Fruit fly (Drosophila melanogaster): ENCODE results near the gene Remo.
A peak's percentile ranks its signal among the peaks of the same experiment; 100 is the strongest.

Remo gene

DNA sequence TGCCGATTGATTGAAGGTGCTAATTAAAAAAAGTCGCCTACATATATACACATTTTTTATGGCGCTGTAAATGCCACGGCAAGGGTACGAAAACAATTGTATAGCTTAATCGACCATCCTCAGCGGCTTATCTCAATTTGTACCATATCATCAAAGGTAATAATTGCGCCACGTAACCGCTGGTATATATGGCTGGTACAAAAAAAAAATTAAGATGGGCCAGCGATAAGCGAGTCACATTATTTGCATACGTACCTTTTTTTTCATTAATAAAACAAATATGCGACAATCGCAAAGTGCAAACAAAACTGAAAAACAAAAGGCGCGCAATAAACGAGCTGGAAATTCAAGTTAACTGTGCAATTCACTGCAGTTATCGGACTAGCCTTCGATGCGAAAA is 33.4 kb upstream of the Remo start (continued):
- TF ChIP-seq CG34376 (GFP tag; optimal IDR thresholded peaks at IDR 0.05), result peak; percentile 43
- no peak for TF ChIP-seq corto (GFP tag; optimal IDR thresholded peaks at IDR 0.05)
- TF ChIP-seq CG13287 (GFP tag; IDR thresholded peaks at IDR 0.05; ENCODE audit: partially characterized antibody), result no peak
- TF ChIP-seq CG2678 (tag; optimal IDR thresholded peaks at IDR 0.05), result peak; percentile 39
- peak; percentile 20 for TF ChIP-seq grn (GFP tag; optimal IDR thresholded peaks at IDR 0.05)
- no peak for TF ChIP-seq CHES-1-like (GFP tag; optimal IDR thresholded peaks at IDR 0.05)
- TF ChIP-seq Dek (tag; optimal IDR thresholded peaks at IDR 0.05), result no peak
- no peak for TF ChIP-seq hkb (optimal IDR thresholded peaks at IDR 0.05)
- TF ChIP-seq hkb (GFP tag; IDR thresholded peaks at IDR 0.05), result no peak
- no peak for TF ChIP-seq lilli (GFP tag; optimal IDR thresholded peaks at IDR 0.05)
- TF ChIP-seq bowl (GFP tag; IDR thresholded peaks at IDR 0.05), result no peak
- TF ChIP-seq CG11247 (GFP tag; IDR thresholded peaks at IDR 0.05), result no peak
- no peak for TF ChIP-seq tna (GFP tag; IDR thresholded peaks at IDR 0.05; ENCODE audit: partially characterized antibody)
- peak; percentile 81 for TF ChIP-seq exex (tag; optimal IDR thresholded peaks at IDR 0.05)
- no peak for TF ChIP-seq CG10321 (GFP tag; IDR thresholded peaks at IDR 0.05)
- TF ChIP-seq ara (GFP tag; IDR thresholded peaks at IDR 0.05), result no peak
- TF ChIP-seq CG13894 (tag; optimal IDR thresholded peaks at IDR 0.05), result peak; percentile 12
- peak in 1 of 2 experiments; percentile 62 for TF ChIP-seq Pdp1 (GFP tag; optimal IDR thresholded peaks at IDR 0.05)
- peak; percentile 9 for TF ChIP-seq lab (GFP tag; optimal IDR thresholded peaks at IDR 0.05)
- no peak for TF ChIP-seq tap (tag; optimal IDR thresholded peaks at IDR 0.05)
- no peak for TF ChIP-seq CG8281 (tag; optimal IDR thresholded peaks at IDR 0.05)
- TF ChIP-seq CG2712 (tag; optimal IDR thresholded peaks at IDR 0.05), result no peak
- no peak for TF ChIP-seq HLH54F (GFP tag; optimal IDR thresholded peaks at IDR 0.05)
- peak; percentile 51 for TF ChIP-seq lbe (GFP tag; optimal IDR thresholded peaks at IDR 0.05)
- peak; percentile 39 for TF ChIP-seq Vsx1 (GFP tag; optimal IDR thresholded peaks at IDR 0.05)
- TF ChIP-seq mirr (GFP tag; optimal IDR thresholded peaks at IDR 0.05), result peak; percentile 8
- TF ChIP-seq sd (tag; optimal IDR thresholded peaks at IDR 0.05), result peak; percentile 82
- TF ChIP-seq CG7745 (tag; optimal IDR thresholded peaks at IDR 0.05), result no peak
- no peak for TF ChIP-seq gfzf (GFP tag; optimal IDR thresholded peaks at IDR 0.05)
- no peak for TF ChIP-seq CG18599 (GFP tag; optimal IDR thresholded peaks at IDR 0.05)
- peak; percentile 23 for TF ChIP-seq PHDP (tag; optimal IDR thresholded peaks at IDR 0.05)
- TF ChIP-seq CG3281 (GFP tag; optimal IDR thresholded peaks at IDR 0.05), result peak; percentile 20

DNA sequence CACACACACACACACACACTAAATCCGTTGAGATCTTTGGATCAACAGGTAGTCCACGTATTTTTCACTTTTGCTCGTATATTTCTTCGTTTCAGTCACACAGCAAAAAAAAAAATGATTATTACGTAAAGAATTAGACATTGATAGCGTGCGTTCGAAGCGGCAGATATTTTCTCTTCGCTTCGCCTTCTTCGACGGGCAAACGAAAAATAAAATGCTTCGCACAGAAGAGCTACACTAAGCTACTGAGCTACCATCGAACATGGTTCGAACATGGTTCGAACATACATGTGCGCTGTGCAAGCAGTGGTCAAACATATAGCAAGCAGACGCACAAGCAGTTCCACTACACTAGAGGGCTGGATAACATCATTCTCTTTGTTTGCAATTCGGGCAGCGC is 30.9 kb upstream of the Remo start:
- no peak for TF ChIP-seq az2 (GFP tag; optimal IDR thresholded peaks at IDR 0.05)
- no peak for TF ChIP-seq klu (GFP tag; IDR thresholded peaks at IDR 0.05)
- TF ChIP-seq grau (tag; optimal IDR thresholded peaks at IDR 0.05), result peak; percentile 30
- no peak for TF ChIP-seq CG13424 (tag; optimal IDR thresholded peaks at IDR 0.05)
- TF ChIP-seq gfzf (GFP tag; optimal IDR thresholded peaks at IDR 0.05), result no peak
- TF ChIP-seq danr (GFP tag; IDR thresholded peaks at IDR 0.05), result no peak
- no peak for TF ChIP-seq Hmx (GFP tag; optimal IDR thresholded peaks at IDR 0.05)
- no peak for TF ChIP-seq HLH54F (GFP tag; optimal IDR thresholded peaks at IDR 0.05)
- no peak for TF ChIP-seq Chrac-16 (GFP tag; optimal IDR thresholded peaks at IDR 0.05)
- peak; percentile 44 for TF ChIP-seq nom (GFP tag; optimal IDR thresholded peaks at IDR 0.05)
- peak; percentile 55; the same call in 2 of the 3 replicates for TF ChIP-seq CG34422 (GFP tag; IDR thresholded peaks at IDR 0.05)
- peak; percentile 93 for TF ChIP-seq Jarid2 (GFP tag; optimal IDR thresholded peaks at IDR 0.05)
- TF ChIP-seq ato (GFP tag; IDR thresholded peaks at IDR 0.05; ENCODE audit: partially characterized antibody), result no peak
- no peak for TF ChIP-seq Nf-YA (GFP tag; IDR thresholded peaks at IDR 0.05)
- no peak for TF ChIP-seq NfI (GFP tag; optimal IDR thresholded peaks at IDR 0.05)
- TF ChIP-seq sug (tag; optimal IDR thresholded peaks at IDR 0.05), result peak; percentile 33
- no peak for TF ChIP-seq CG1602 (GFP tag; optimal IDR thresholded peaks at IDR 0.05)
- peak; percentile 99 for TF ChIP-seq CG31365 (tag; optimal IDR thresholded peaks at IDR 0.05)
- peak; percentile 32 for TF ChIP-seq HLHmδ (GFP tag; optimal IDR thresholded peaks at IDR 0.05)
- no peak for TF ChIP-seq Bteb2 (GFP tag; optimal IDR thresholded peaks at IDR 0.05)
- peak; percentile 24 for TF ChIP-seq BtbVII (GFP tag; optimal IDR thresholded peaks at IDR 0.05)
- no peak for TF ChIP-seq CG7963 (GFP tag; IDR thresholded peaks at IDR 0.05; ENCODE audit: partially characterized antibody)
